Worm (Caenorhabditis elegans): ENCODE measurements around the gene Y60A3A.8.
A peak's percentile ranks its signal among the peaks of the same experiment; 100 is the strongest.
"Not testable (repeated sequence)": the region's sequence is repeated elsewhere in the genome, so short reads cannot be mapped to it uniquely, and the experiment has no call there.

The Y60A3A.8 gene

DNA sequence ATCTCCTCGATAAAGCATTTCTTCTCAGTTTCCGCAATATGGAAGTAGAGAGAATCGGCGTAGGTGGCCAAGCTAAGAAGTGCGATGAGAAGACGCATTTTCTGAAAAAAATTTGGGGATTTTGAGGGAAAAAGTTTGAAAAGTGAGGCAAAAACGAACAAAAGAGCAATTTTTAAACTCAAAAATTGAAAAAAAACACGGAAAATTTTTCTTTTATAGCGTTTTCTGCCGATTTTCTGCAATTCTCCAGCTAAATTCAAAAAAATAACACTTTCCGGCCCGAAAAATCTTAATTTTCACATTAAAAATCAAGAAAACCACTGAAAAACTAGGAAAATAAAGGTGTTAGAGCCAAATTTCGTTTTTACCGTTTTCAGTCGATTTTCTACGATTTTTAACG is 785 bp upstream of the Y60A3A.8 start, which contains the start of gene tmed-4:
Gene tmed-4 (minus strand): TSS at position 101 of the 400 bp plus-strand sequence.
- not testable (repeated sequence) for TF ChIP-seq pag-3 (tag; optimal IDR thresholded peaks at IDR 0.05; ENCODE audit: borderline replicate concordance); fkh-6 (tag; optimal IDR thresholded peaks at IDR 0.05); ceh-9 (tag; optimal IDR thresholded peaks at IDR 0.05)

DNA sequence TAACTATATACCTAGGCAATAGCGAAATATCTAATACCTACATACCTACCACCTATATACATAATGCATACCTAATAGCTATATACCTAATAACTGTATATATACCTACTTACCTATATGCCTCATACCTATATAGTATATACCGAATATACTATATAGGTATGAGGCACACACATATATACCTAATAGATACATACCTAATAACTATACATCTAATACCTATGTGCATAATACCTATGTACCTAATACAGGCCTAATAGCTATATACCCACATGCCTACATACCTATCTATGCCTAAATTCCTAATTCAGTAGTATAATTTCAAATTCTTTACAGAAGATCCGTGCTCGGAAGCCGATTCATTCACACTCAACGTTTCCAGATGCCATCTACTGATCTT is 4.7 kb downstream of the Y60A3A.8 start:
- TF ChIP-seq ceh-48 (tag; optimal IDR thresholded peaks at IDR 0.05): no peak
- no peak for TF ChIP-seq ceh-31 (tag; optimal IDR thresholded peaks at IDR 0.05)
- no peak for TF ChIP-seq fkh-6 (tag; optimal IDR thresholded peaks at IDR 0.05)
- no peak for TF ChIP-seq Y22D7AL.16 (tag; optimal IDR thresholded peaks at IDR 0.05)
- TF ChIP-seq ref-2 (tag; optimal IDR thresholded peaks at IDR 0.05): no peak
- no peak for TF ChIP-seq sdc-2 (tag; optimal IDR thresholded peaks at IDR 0.05)
- TF ChIP-seq madf-2 (tag; optimal IDR thresholded peaks at IDR 0.05): no peak
- no peak for TF ChIP-seq fax-1 (tag; optimal IDR thresholded peaks at IDR 0.05)

DNA sequence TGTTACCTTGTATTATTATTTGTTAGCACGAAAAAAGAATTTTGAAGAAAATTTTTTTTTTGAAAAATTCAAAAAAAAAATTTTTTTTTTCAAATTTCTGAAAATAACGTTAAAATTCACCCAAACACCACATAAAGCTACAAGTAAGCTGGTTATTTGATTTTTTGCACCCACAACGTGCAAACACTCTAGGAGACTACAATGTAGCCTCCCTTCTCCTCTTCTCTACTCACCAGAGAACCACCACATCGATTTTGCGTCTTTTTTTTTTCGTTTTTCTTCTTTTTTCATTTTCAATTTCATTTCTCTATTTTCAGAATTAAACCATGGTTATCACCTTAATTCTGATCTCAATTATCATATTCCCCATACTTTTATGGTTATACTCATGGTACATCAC is 5.4 kb downstream of the Y60A3A.8 start, which contains the start of gene abhd-3.1:
Gene abhd-3.1 (plus strand): TSS at position 318 of the 400 bp plus-strand sequence.
- TF ChIP-seq ceh-48 (tag; optimal IDR thresholded peaks at IDR 0.05) (no peak), dmd-4 (tag; optimal IDR thresholded peaks at IDR 0.05; ENCODE audit: borderline replicate concordance) (no peak), ceh-24 (tag; optimal IDR thresholded peaks at IDR 0.05) (no peak)

DNA sequence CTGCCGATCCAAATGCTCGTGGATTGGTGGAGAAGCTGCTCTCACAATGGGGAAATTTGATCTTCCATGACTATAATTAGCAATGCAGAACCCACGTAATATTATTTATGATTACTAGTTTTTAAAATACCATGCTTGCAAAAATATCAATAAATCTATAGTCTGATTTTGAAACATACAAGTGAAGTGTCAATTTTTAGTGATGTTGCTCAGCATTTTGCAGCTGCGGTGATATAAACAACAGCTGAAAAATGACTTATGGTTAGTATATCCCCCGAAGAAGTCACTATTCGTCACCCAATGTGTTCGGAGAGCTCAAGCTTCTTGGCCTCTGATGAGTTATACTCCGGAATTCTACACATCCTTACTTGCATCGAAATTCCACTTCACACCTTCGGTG is 9.0 kb downstream of the Y60A3A.8 start, which contains the start of gene srh-172:
Gene srh-172 (plus strand): TSS at position 301 of the 400 bp plus-strand sequence.
- TF ChIP-seq pros-1 (tag; optimal IDR thresholded peaks at IDR 0.05) (no peak), pqm-1 (tag; optimal IDR thresholded peaks at IDR 0.05) (no peak)

DNA sequence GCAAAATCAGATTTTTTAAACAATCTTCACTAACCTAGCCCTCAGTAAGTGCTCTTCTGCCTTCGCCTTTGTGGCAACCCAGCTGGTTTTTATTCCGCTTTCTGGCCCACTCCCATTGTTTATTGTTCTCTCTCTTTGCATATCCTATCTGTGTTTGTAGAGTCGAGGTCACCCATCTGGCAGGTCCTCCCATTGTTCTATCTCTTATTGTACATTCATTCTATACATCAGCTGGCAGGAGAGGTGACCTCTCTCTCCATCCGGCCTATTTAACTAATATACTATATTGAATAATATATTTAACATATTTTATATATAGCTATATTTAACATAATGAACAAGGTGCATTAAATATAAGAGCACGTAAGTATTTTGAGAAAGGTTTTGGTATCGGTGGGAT is 12.2 kb downstream of the Y60A3A.8 start:
- TF ChIP-seq che-1 (tag; optimal IDR thresholded peaks at IDR 0.05) (peak; percentile 15), hlh-8 (tag; optimal IDR thresholded peaks at IDR 0.05) (peak; percentile 10), pha-2 (tag; optimal IDR thresholded peaks at IDR 0.05) (peak; percentile 62), tbx-2 (tag; optimal IDR thresholded peaks at IDR 0.05) (no peak), sox-2 (GFP tag; IDR thresholded peaks at IDR 0.05) (peak; percentile 93), hlh-13 (GFP tag; optimal IDR thresholded peaks at IDR 0.05) (no peak), unc-3 (GFP tag; conservative IDR thresholded peaks at IDR 0.05) (no peak), unc-3 (tag; optimal IDR thresholded peaks at IDR 0.05) (no peak)

DNA sequence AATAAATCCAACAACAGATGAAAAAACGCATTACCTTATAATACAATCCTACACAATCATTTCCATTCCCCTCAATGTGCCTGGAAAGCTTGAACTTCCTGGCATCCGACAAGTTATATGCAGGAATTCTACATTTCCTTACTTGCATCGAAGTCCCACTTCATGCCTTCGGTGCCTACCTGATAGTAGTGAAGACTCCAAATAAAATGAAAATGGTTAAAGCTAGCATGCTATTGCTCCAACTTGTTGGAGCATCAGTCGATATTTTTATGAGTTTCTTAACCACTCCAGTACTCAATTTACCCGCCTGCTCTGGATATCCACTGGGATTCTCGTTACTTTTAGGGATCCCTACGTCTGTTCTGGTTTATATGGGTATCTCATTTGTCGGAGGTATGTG is 15.8 kb downstream of the Y60A3A.8 start, which contains the start of gene srh-171:
Gene srh-171 (plus strand): TSS at position 75 of the 400 bp plus-strand sequence.
- TF ChIP-seq ama-1 (optimal IDR thresholded peaks at IDR 0.05) (peak; percentile 50), dmd-4 (tag; optimal IDR thresholded peaks at IDR 0.05; ENCODE audit: borderline replicate concordance) (no peak)

DNA sequence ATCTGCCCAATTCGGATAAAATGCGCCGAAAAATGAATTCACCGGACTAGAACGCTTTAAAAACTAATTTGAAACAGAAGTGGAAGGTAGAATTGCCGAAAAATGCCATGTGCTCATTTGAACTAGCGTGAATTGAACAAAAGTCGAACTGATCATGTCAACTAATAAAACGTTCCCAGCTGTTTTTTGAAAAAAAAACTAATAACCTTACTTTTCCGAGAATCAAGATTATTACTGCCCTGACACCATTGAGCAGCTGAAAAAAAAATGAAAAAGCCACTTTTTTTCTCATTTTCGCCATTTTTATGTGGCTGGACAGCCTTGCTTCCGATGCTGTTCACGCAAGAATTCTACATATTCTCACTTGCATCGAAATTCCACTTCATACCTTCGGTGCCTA is 23.2 kb downstream of the Y60A3A.8 start, which contains the start of gene srh-173:
Gene srh-173 (plus strand): TSS at position 301 of the 400 bp plus-strand sequence.
- TF ChIP-seq K02D7.2 (tag; optimal IDR thresholded peaks at IDR 0.05) (no peak), nhr-11 (tag; optimal IDR thresholded peaks at IDR 0.05) (no peak), madf-2 (tag; optimal IDR thresholded peaks at IDR 0.05) (no peak), syd-9 (tag; optimal IDR thresholded peaks at IDR 0.05) (no peak)

DNA sequence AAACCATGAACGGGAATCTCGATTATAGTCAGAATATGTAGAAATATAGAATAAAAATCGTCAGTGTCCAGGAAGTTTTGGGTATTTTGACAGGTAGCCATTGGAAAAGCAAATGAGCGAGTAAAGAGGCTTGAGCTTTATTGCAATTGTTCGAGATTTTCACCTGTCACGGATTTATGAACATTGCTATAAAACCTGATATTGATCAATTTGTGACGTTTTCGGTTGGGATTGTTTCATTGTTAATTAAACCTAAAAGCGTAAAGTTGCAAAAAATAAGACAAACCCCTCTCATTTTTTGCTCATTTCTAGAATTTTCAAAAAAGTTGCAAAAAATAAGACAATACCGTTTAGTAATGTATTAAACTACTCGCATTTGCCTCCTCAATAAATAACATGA is 28.4 kb downstream of the Y60A3A.8 start, which contains the start of gene srh-183:
Gene srh-183 (minus strand): TSS at position 101 of the 400 bp plus-strand sequence.
- TF ChIP-seq lin-11 (tag; optimal IDR thresholded peaks at IDR 0.05) (no peak), unc-55 (GFP tag; optimal IDR thresholded peaks at IDR 0.05) (no peak), nfya-1 (tag; optimal IDR thresholded peaks at IDR 0.05) (no peak), ref-2 (tag; optimal IDR thresholded peaks at IDR 0.05) (no peak)

Data from whole organism, late embryonic.